Worm (Caenorhabditis elegans): ENCODE data around the gene sdz-21.

The sdz-21 gene

DNA sequence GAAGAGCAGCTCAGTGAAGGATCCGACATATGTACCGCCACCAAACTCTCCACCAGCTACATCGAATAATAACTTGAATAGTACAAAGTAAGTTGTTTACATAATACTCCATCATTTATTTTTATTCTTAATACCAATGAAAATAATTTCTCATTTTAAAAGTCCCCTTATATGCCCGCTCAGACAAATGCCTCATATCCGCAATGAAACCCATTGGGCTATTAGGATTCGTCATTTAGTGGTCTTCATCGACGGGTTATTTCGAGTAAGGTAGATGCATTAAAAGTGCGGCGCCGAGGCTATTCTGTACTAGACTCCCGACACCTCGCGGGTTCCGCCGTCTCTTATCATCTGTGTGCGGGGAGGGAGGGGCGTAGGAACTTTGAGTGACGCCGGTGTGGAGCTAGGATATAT, 3.1 kb downstream of the sdz-21 start (continued):
- no peak for TF ChIP-seq ceh-44 (GFP tag; IDR thresholded peaks at IDR 0.05)
- TF ChIP-seq nhr-25 (tag; optimal IDR thresholded peaks at IDR 0.05; ENCODE audit: borderline replicate concordance, insufficient read depth), result no peak
- TF ChIP-seq madf-5 (GFP tag; IDR thresholded peaks at IDR 0.05), result no peak
- TF ChIP-seq lin-39 (tag; optimal IDR thresholded peaks at IDR 0.05), result no peak
- no peak for TF ChIP-seq nhr-76 (tag; optimal IDR thresholded peaks at IDR 0.05)
- peak; percentile 62 for TF ChIP-seq nhr-102 (tag; optimal IDR thresholded peaks at IDR 0.05)
- peak; percentile 93 for TF ChIP-seq F49E8.2 (tag; optimal IDR thresholded peaks at IDR 0.05; ENCODE audit: borderline replicate concordance)
- TF ChIP-seq daf-19 (GFP tag; conservative IDR thresholded peaks at IDR 0.05), result no peak
- peak; percentile 84 for TF ChIP-seq snpc-4 (tag; optimal IDR thresholded peaks at IDR 0.05)
- no peak for TF ChIP-seq hmg-1.1 (GFP tag; IDR thresholded peaks at IDR 0.05)
- no peak for TF ChIP-seq zip-11 (GFP tag; IDR thresholded peaks at IDR 0.05)
- TF ChIP-seq rbr-2 (tag; optimal IDR thresholded peaks at IDR 0.05), result peak; percentile 32
- no peak; the same call in 1 of the 2 replicates for TF ChIP-seq dmd-9 (GFP tag; IDR thresholded peaks at IDR 0.05)
- no peak; the same call in 1 of the 2 replicates for TF ChIP-seq pha-4 (GFP tag; IDR thresholded peaks at IDR 0.05)
- no peak for TF ChIP-seq pha-4 (tag; optimal IDR thresholded peaks at IDR 0.05)
- no peak for TF ChIP-seq zag-1 (tag; optimal IDR thresholded peaks at IDR 0.05)
- TF ChIP-seq ZK337.2 (GFP tag; IDR thresholded peaks at IDR 0.05), result no peak
- TF ChIP-seq lin-29 (GFP tag; IDR thresholded peaks at IDR 0.05), result no peak
- TF ChIP-seq madf-9 (GFP tag; conservative IDR thresholded peaks at IDR 0.05), result no peak
- no peak for TF ChIP-seq mxl-2 (GFP tag; conservative IDR thresholded peaks at IDR 0.05)
- TF ChIP-seq D1046.2 (GFP tag; IDR thresholded peaks at IDR 0.05), result no peak
- no peak for TF ChIP-seq ztf-11 (tag; optimal IDR thresholded peaks at IDR 0.05)
- TF ChIP-seq tag-97 (GFP tag; IDR thresholded peaks at IDR 0.05), result no peak
- TF ChIP-seq R02D3.7 (tag; optimal IDR thresholded peaks at IDR 0.05), result no peak
- no peak for TF ChIP-seq ztf-7 (tag; optimal IDR thresholded peaks at IDR 0.05)
- 0 out of 2 replicates have a peak, but pooled peaks have one; percentile 44 for TF ChIP-seq lin-1 (GFP tag; IDR thresholded peaks at IDR 0.05)
- peak; percentile 60 for TF ChIP-seq lin-13 (GFP tag; optimal IDR thresholded peaks at IDR 0.05)
- no peak for TF ChIP-seq daf-8 (GFP tag; IDR thresholded peaks at IDR 0.05)
- TF ChIP-seq mep-1 (tag; optimal IDR thresholded peaks at IDR 0.05), result peak; percentile 57
- peak; percentile 46 for TF ChIP-seq pqm-1 (tag; optimal IDR thresholded peaks at IDR 0.05)
- peak; percentile 20; the same call in 1 of the 2 replicates for TF ChIP-seq set-16 (GFP tag; IDR thresholded peaks at IDR 0.05)
- TF ChIP-seq unc-62 (GFP tag; optimal IDR thresholded peaks at IDR 0.05 in 1 of 2), result no peak
- TF ChIP-seq unc-62 (tag; optimal IDR thresholded peaks at IDR 0.05), result no peak
- no peak for TF ChIP-seq nhr-6 (tag; optimal IDR thresholded peaks at IDR 0.05)
- TF ChIP-seq saeg-2 (GFP tag; IDR thresholded peaks at IDR 0.05), result no peak
- TF ChIP-seq tra-1 (GFP tag; IDR thresholded peaks at IDR 0.05), result no peak
- peak in 1 of 2 experiments; percentile 46 for TF ChIP-seq lsy-2 (tag; optimal IDR thresholded peaks at IDR 0.05)
- peak; percentile 67 for TF ChIP-seq php-3 (GFP tag; IDR thresholded peaks at IDR 0.05)

DNA sequence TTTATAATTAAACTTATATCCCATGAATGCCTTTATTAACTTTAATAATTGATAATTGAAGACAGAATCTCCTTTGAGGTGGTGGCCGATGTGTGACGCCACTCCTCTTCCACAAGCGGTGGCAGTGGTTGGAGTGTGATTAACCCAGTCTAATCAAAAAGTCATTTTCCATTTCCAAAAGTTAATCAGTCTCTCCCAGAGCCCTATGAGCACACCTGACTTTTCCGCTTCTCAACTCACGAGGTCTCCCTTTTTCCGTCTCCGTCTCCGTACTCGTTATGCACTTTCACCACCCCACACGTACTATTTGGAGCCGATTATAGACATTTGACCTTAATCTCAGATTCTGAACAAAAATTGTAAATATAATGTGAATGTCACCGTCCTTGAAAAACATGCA, 14.1 kb downstream of the sdz-21 start:
- TF ChIP-seq nhr-48 (tag; optimal IDR thresholded peaks at IDR 0.05) (no peak), nhr-42 (GFP tag; IDR thresholded peaks at IDR 0.05) (no peak), T26A8.4 (GFP tag; IDR thresholded peaks at IDR 0.05) (no peak), lin-1 (GFP tag; IDR thresholded peaks at IDR 0.05) (no peak), ztf-7 (tag; optimal IDR thresholded peaks at IDR 0.05) (no peak), lin-39 (tag; optimal IDR thresholded peaks at IDR 0.05) (no peak), F26F4.8 (GFP tag; conservative IDR thresholded peaks at IDR 0.05) (no peak), php-3 (GFP tag; IDR thresholded peaks at IDR 0.05) (no peak), unc-62 (GFP tag; optimal IDR thresholded peaks at IDR 0.05 in 1 of 2) (peak in 1 of 2 experiments; percentile 70), unc-62 (tag; optimal IDR thresholded peaks at IDR 0.05) (no peak), ztf-11 (tag; optimal IDR thresholded peaks at IDR 0.05) (no peak), dmd-9 (GFP tag; IDR thresholded peaks at IDR 0.05) (no peak), hlh-30 (tag; optimal IDR thresholded peaks at IDR 0.05; ENCODE audit: insufficient read depth) (peak; percentile 45)

All from whole organism, L4 larva.